Worm (Caenorhabditis elegans) whole organism, late embryonic: ENCODE data around the gene Y7A5A.9.

Experiments
- C08G9.2 ChIP-seq: sonication (generic microtip); optimal IDR thresholded peaks from 2 replicates; lab custom pipeline; 2016; ENCODE audit warnings: mild to moderate bottlenecking, missing genetic modification characterization, moderate library complexity, missing compliant biosample characterization
- C38D4.7 ChIP-seq: fragments of 200-800 bp; sonication (Bioruptor generic); optimal IDR thresholded peaks from 2 replicates; lab custom pipeline; 2018; ENCODE audit warnings: mild to moderate bottlenecking, missing genetic modification characterization, moderate library complexity, missing compliant biosample characterization
- ahr-1 ChIP-seq: sonication (generic microtip); optimal IDR thresholded peaks from 2 replicates; lab custom pipeline; 2016; ENCODE audit warnings: missing genetic modification characterization, missing compliant biosample characterization
- ama-1 ChIP-seq: fragments of 150-350 bp; optimal IDR thresholded peaks from 2 replicates; lab custom pipeline; 2014
- ceh-18 ChIP-seq: sonication (generic microtip); optimal IDR thresholded peaks from 2 replicates; lab custom pipeline; 2016; ENCODE audit warnings: missing genetic modification characterization, missing compliant biosample characterization
- ceh-19 ChIP-seq: fragments of 200-800 bp; sonication (Bioruptor generic); optimal IDR thresholded peaks from 2 replicates; lab custom pipeline; 2018; ENCODE audit warnings: mild to moderate bottlenecking, missing genetic modification characterization, missing compliant biosample characterization
- ceh-31 ChIP-seq: sonication (generic microtip); optimal IDR thresholded peaks from 2 replicates; lab custom pipeline; 2016; ENCODE audit warnings: missing genetic modification characterization, missing compliant biosample characterization
- ceh-34 ChIP-seq: sonication (generic microtip); optimal IDR thresholded peaks from 2 replicates; lab custom pipeline; 2016; ENCODE audit warnings: mild to moderate bottlenecking, missing genetic modification characterization, missing compliant biosample characterization
- ceh-45 ChIP-seq: fragments of 200-800 bp; sonication (Bioruptor generic); IDR thresholded peaks from 2 replicates; pipeline ENCODE4 v1.3.6; 2022; ENCODE audit warnings: missing genetic modification reagents, missing genetic modification characterization, missing compliant biosample characterization
- ceh-48 ChIP-seq: sonication (generic microtip); optimal IDR thresholded peaks from 2 replicates; lab custom pipeline; 2016; ENCODE audit warnings: missing genetic modification characterization, inconsistent platforms, missing compliant biosample characterization
- ceh-9 ChIP-seq: sonication (generic microtip); optimal IDR thresholded peaks from 2 replicates; lab custom pipeline; 2016; ENCODE audit warnings: mild to moderate bottlenecking, missing genetic modification characterization, inconsistent platforms, missing compliant biosample characterization
- dmd-4 ChIP-seq: sonication (generic microtip); optimal IDR thresholded peaks from 2 replicates; lab custom pipeline; 2016; ENCODE audit warnings: borderline replicate concordance, missing genetic modification characterization, missing compliant biosample characterization
- elt-2 ChIP-seq: sonication (generic microtip); optimal IDR thresholded peaks from 2 replicates; lab custom pipeline; 2016; ENCODE audit warnings: missing genetic modification reagents, missing genetic modification characterization, missing compliant biosample characterization
- eyg-1 ChIP-seq: sonication (generic microtip); optimal IDR thresholded peaks from 2 replicates; lab custom pipeline; 2016; ENCODE audit warnings: missing genotype, missing genetic modification characterization, missing compliant biosample characterization
- fax-1 ChIP-seq: sonication (generic microtip); optimal IDR thresholded peaks from 2 replicates; lab custom pipeline; 2016; ENCODE audit warnings: missing genotype, missing genetic modification characterization, missing compliant biosample characterization
- fkh-6 ChIP-seq: sonication (generic microtip); optimal IDR thresholded peaks from 2 replicates; lab custom pipeline; 2016; ENCODE audit warnings: missing genetic modification characterization, missing compliant biosample characterization
- gmeb-2 ChIP-seq: sonication (generic microtip); optimal IDR thresholded peaks from 2 replicates; lab custom pipeline; 2016; ENCODE audit warnings: missing genetic modification characterization, inconsistent platforms, missing compliant biosample characterization
- hlh-13 ChIP-seq: fragments of 200-800 bp; sonication (Bioruptor generic); optimal IDR thresholded peaks from 2 replicates; lab custom pipeline; 2018; ENCODE audit warnings: mild to moderate bottlenecking, missing genetic modification characterization, missing compliant biosample characterization
- hlh-30 ChIP-seq: sonication (generic microtip); optimal IDR thresholded peaks from 2 replicates; lab custom pipeline; 2017; ENCODE audit warnings: antibody characterized with exemption, missing genetic modification characterization, missing compliant biosample characterization; ENCODE audit not compliant: insufficient read depth
- lin-11 ChIP-seq: fragments of 200-800 bp; sonication (Bioruptor generic); optimal IDR thresholded peaks from 2 replicates; lab custom pipeline; 2018; ENCODE audit warnings: mild to moderate bottlenecking, missing genetic modification characterization, missing compliant biosample characterization
- mec-3 ChIP-seq: sonication (generic microtip); optimal IDR thresholded peaks from 2 replicates; lab custom pipeline; 2016; ENCODE audit warnings: borderline replicate concordance, missing genetic modification characterization, missing compliant biosample characterization
- nfya-1 ChIP-seq: sonication (generic microtip); optimal IDR thresholded peaks from 2 replicates; lab custom pipeline; 2017; ENCODE audit warnings: missing genetic modification characterization, mild to moderate bottlenecking, missing compliant biosample characterization, antibody characterized with exemption, moderate library complexity
- nhr-232 ChIP-seq: sonication (generic microtip); optimal IDR thresholded peaks from 2 replicates; lab custom pipeline; 2016; ENCODE audit warnings: missing genetic modification characterization, missing compliant biosample characterization
- npax-4 ChIP-seq: sonication (generic microtip); optimal IDR thresholded peaks from 2 replicates; lab custom pipeline; 2016; ENCODE audit warnings: missing genetic modification characterization, missing compliant biosample characterization
- odd-2 ChIP-seq: sonication (generic microtip); optimal IDR thresholded peaks from 2 replicates; lab custom pipeline; 2017; ENCODE audit warnings: antibody characterized with exemption, mild to moderate bottlenecking, missing genetic modification characterization, missing compliant biosample characterization
- pat-9 ChIP-seq: fragments of 200-800 bp; sonication (Bioruptor generic); optimal IDR thresholded peaks from 2 replicates; lab custom pipeline; 2018; ENCODE audit warnings: mild to moderate bottlenecking, missing genetic modification characterization, moderate library complexity, missing compliant biosample characterization
- pha-2 ChIP-seq: sonication (generic microtip); optimal IDR thresholded peaks from 2 replicates; lab custom pipeline; 2017; ENCODE audit warnings: mild to moderate bottlenecking, missing genetic modification characterization, missing compliant biosample characterization
- pqm-1 ChIP-seq: sonication (generic microtip); optimal IDR thresholded peaks from 2 replicates; lab custom pipeline; 2016; ENCODE audit warnings: missing genetic modification characterization, missing compliant biosample characterization
- pros-1 ChIP-seq: fragments of 150-350 bp; optimal IDR thresholded peaks from 2 replicates; lab custom pipeline; 2014; ENCODE audit warnings: missing biosample characterization, missing genetic modification reagents, missing genetic modification characterization
- ref-2 ChIP-seq: sonication (generic microtip); optimal IDR thresholded peaks from 2 replicates; lab custom pipeline; 2016; ENCODE audit warnings: missing genetic modification characterization, missing compliant biosample characterization
- rnt-1 ChIP-seq: sonication (generic microtip); optimal IDR thresholded peaks from 2 replicates; lab custom pipeline; 2016; ENCODE audit warnings: missing genetic modification characterization, missing compliant biosample characterization
- sdc-2 ChIP-seq: sonication (generic microtip); optimal IDR thresholded peaks from 2 replicates; lab custom pipeline; 2016; ENCODE audit warnings: missing genotype, missing genetic modification characterization, missing compliant biosample characterization
- sox-4 ChIP-seq: sonication (generic microtip); optimal IDR thresholded peaks from 2 replicates; lab custom pipeline; 2017; ENCODE audit warnings: mild to moderate bottlenecking, missing genetic modification characterization, inconsistent platforms, missing compliant biosample characterization
- syd-9 ChIP-seq: sonication (generic microtip); optimal IDR thresholded peaks from 2 replicates; lab custom pipeline; 2016; ENCODE audit warnings: mild to moderate bottlenecking, missing genetic modification characterization, moderate library complexity, missing compliant biosample characterization
- unc-55 ChIP-seq: sonication (generic microtip); optimal IDR thresholded peaks from 2 replicates; lab custom pipeline; 2017; ENCODE audit warnings: missing biosample characterization, missing genetic modification reagents, missing genetic modification characterization
- zip-5 ChIP-seq: sonication (generic microtip); optimal IDR thresholded peaks from 2 replicates; lab custom pipeline; 2016; ENCODE audit warnings: missing genetic modification characterization, missing compliant biosample characterization
- ztf-16 ChIP-seq: sonication (generic microtip); optimal IDR thresholded peaks from 2 replicates; lab custom pipeline; 2017; ENCODE audit warnings: missing genetic modification characterization, missing compliant biosample characterization

Gene Y7A5A.9

ce11 chrX:15794977-15795376 is 32.0 kb upstream of the Y7A5A.9 start, which contains the start of gene Y7A5A.10:
Gene Y7A5A.10 (minus strand): TSS chrX:15795077.
- TF ChIP-seq unc-55 (GFP tag; lab: Kevin White, UChicago), result no peak
- TF ChIP-seq zip-5 (tag; lab: Kevin White, UChicago), result no peak
- no peak for TF ChIP-seq odd-2
- TF ChIP-seq nhr-232 (tag; lab: Kevin White, UChicago), result no peak
- no peak for TF ChIP-seq lin-11
- no peak for TF ChIP-seq ceh-18
- no peak for TF ChIP-seq ama-1
- no peak for TF ChIP-seq ceh-45 (GFP tag; lab: Robert Waterston, UW)
- no peak for TF ChIP-seq rnt-1 (tag; lab: Kevin White, UChicago)
- TF ChIP-seq C38D4.7 (GFP tag; lab: Kevin White, UChicago), result no peak
- no peak for TF ChIP-seq gmeb-2 (tag; lab: Kevin White, UChicago)
- no peak for TF ChIP-seq hlh-30 (tag; lab: Kevin White, UChicago)
- TF ChIP-seq ahr-1 (tag; lab: Kevin White, UChicago), result no peak
- no peak for TF ChIP-seq pat-9 (tag; lab: Kevin White, UChicago)
- no peak for TF ChIP-seq mec-3 (tag; lab: Kevin White, UChicago)

- TF ChIP-seq unc-55 (GFP tag; lab: Kevin White, UChicago) (no peak), pat-9 (tag; lab: Kevin White, UChicago) (no peak), fkh-6 (no peak), hlh-13 (GFP tag; lab: Kevin White, UChicago) (no peak), eyg-1 (no peak), fax-1 (tag; lab: Kevin White, UChicago) (no peak), ceh-19 (GFP tag; lab: Kevin White, UChicago) (no peak), nfya-1 (tag; lab: Kevin White, UChicago) (no peak), ceh-18 (no peak), elt-2 (no peak), gmeb-2 (tag; lab: Kevin White, UChicago) (no peak), dmd-4 (tag; lab: Kevin White, UChicago) (no peak)
- TF ChIP-seq, all 69 proteins: peak for 0
These were observed 30.3 kb upstream of the Y7A5A.9 start for ce11 chrX:15796633-15797032.

- TF ChIP-seq pqm-1 (no peak), sdc-2 (no peak), C08G9.2 (tag; lab: Kevin White, UChicago) (no peak), sox-4 (no peak), hlh-30 (tag; lab: Kevin White, UChicago) (no peak), fax-1 (tag; lab: Kevin White, UChicago) (no peak), ref-2 (tag; lab: Kevin White, UChicago) (no peak), ceh-31 (tag; lab: Kevin White, UChicago) (no peak), hlh-13 (GFP tag; lab: Kevin White, UChicago) (no peak), dmd-4 (tag; lab: Kevin White, UChicago) (no peak), pros-1 (tag; lab: Kevin White, UChicago) (no peak), C38D4.7 (GFP tag; lab: Kevin White, UChicago) (no peak), syd-9 (tag; lab: Kevin White, UChicago) (no peak), npax-4 (tag; lab: Kevin White, UChicago) (no peak), ceh-9 (tag; lab: Kevin White, UChicago) (no peak)
These were observed 27.4 kb upstream of the Y7A5A.9 start, which contains the start of gene Y7A5A.6 for ce11 chrX:15799595-15799994. Gene Y7A5A.6 (minus strand): TSS chrX:15799695.

ce11 chrX:15801827-15802226 is 25.1 kb upstream of the Y7A5A.9 start:
- no peak for TF ChIP-seq ceh-48 (tag; lab: Kevin White, UChicago)
- no peak for TF ChIP-seq pha-2 (tag; lab: Kevin White, UChicago)
- TF ChIP-seq ceh-34, result no peak
- TF ChIP-seq ztf-16 (tag; lab: Kevin White, UChicago), result no peak
- TF ChIP-seq npax-4 (tag; lab: Kevin White, UChicago), result no peak
